Worm (Caenorhabditis elegans): ENCODE results near the gene dyf-18.

DNA sequence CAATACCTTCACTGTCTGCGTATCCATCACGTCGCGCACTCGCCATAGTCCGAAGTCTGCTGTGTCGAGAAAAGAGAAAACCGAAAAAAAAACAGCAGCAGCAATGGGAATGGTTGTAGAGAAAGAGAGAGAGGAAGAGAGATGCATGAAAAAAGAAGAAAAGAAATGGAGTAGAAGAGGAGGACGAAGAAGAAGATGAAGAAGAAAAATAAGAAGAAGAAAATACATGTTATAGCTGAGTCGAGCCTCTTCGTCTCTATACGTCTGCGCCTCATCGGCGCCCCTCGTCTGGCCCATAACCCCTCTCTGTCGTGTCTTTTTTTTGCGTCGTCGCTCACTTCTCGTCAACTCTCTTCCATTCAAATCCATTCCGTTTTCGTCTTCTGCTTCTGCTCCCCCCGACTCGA lies 8.7 kb upstream of the dyf-18 start:
- TF ChIP-seq him-1 (tag; optimal IDR thresholded peaks at IDR 0.05), result peak; percentile 78
- no peak for TF ChIP-seq dao-5 (tag; optimal IDR thresholded peaks at IDR 0.05)
- no peak for TF ChIP-seq W03F9.2 (tag; optimal IDR thresholded peaks at IDR 0.05)

Measured in whole organism, L4/young adult.